Worm (Caenorhabditis elegans): ENCODE measurements around the gene uev-2.

DNA sequence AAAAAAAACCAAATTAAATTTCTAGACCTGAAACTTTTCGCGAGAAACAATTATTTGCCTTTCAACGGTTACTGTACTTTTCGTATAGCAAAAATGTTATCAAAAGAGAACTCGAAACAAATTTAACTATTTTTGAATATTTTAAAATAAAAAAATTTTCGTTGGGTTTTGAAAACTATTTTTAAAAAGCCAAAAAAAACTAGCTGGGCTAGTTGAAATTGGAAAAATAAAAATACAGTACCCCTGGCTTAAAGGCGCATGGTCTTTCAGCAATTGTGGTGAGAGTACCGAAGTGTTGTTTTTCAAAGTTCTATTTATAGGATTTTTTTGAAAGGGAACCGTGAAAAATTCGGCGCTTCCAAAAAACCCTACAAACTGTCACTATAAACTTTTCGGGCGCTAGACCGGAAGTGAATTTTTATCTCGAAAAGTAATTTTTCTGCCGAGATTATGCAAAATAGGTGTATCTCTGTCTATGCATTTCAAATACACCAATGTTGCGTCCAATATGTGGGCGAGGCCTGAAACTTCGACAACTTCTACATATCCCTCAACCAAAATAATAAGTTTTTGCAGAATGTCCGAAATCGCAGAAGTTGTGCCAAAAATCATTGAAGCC, 39.1 kb upstream of the uev-2 start, which contains the start of gene D1044.1:
- TF ChIP-seq lir-3 (tag; optimal IDR thresholded peaks at IDR 0.05; ENCODE audit: poor library complexity) (no peak), zag-1 (tag; optimal IDR thresholded peaks at IDR 0.05) (no peak), alr-1 (tag; optimal IDR thresholded peaks at IDR 0.05; ENCODE audit: borderline replicate concordance) (no peak), lin-39 (tag; optimal IDR thresholded peaks at IDR 0.05) (no peak), skn-1 (tag; optimal IDR thresholded peaks at IDR 0.05) (no peak)
